Worm (Caenorhabditis elegans) whole organism, L1 larva: Measurements from ENCODE around the gene ceh-32.

Experiments
- C16A3.4 ChIP-seq: fragments of 150-350 bp; optimal IDR thresholded peaks from 2 replicates; lab custom pipeline; 2014; ENCODE audit warnings: missing biosample characterization, missing genetic modification characterization
- C34B4.2 ChIP-seq: sonication (generic microtip); optimal IDR thresholded peaks from 2 replicates; lab custom pipeline; 2017; ENCODE audit warnings: mild to moderate bottlenecking, missing genetic modification characterization, missing compliant biosample characterization
- F16B12.6 ChIP-seq: fragments of 150-350 bp; optimal IDR thresholded peaks from 2 replicates; lab custom pipeline; 2014; ENCODE audit warnings: missing biosample characterization, missing genetic modification characterization
- aha-1 ChIP-seq: fragments of 150-350 bp; optimal IDR thresholded peaks from 2 replicates; lab custom pipeline; 2014; ENCODE audit warnings: missing biosample characterization, missing genetic modification characterization
- alr-1 ChIP-seq: fragments of 200-800 bp; sonication (Bioruptor generic); optimal IDR thresholded peaks from 2 replicates; lab custom pipeline; 2018; ENCODE audit warnings: borderline replicate concordance, mild to moderate bottlenecking, missing genetic modification characterization, missing compliant biosample characterization
- aly-2 ChIP-seq: fragments of 150-350 bp; optimal IDR thresholded peaks from 2 replicates; lab custom pipeline; 2014; ENCODE audit warnings: missing biosample characterization, missing genetic modification characterization
- blmp-1 ChIP-seq: fragments of 150-350 bp; optimal IDR thresholded peaks from 2 replicates; lab custom pipeline; 2014; ENCODE audit warnings: missing biosample characterization, missing genetic modification characterization
- ceh-88 ChIP-seq: fragments of 200-800 bp; sonication (Bioruptor generic); IDR thresholded peaks from 2 replicates; pipeline ENCODE4 v1.3.6; 2022; ENCODE audit warnings: missing genetic modification characterization, missing compliant biosample characterization
- ceh-90 ChIP-seq: sonication (generic microtip); optimal IDR thresholded peaks from 2 replicates; lab custom pipeline; 2016; ENCODE audit warnings: missing genetic modification characterization, missing compliant biosample characterization
- ces-1 ChIP-seq: fragments of 150-350 bp; optimal IDR thresholded peaks from 2 replicates; lab custom pipeline; 2014; ENCODE audit warnings: missing biosample characterization, missing genetic modification reagents, missing genetic modification characterization
- efl-1 ChIP-seq, 4 experiments: fragments of 150-350 bp; optimal IDR thresholded peaks in 3 of 4; peaks in 1 of 4; 1 replicate in 1 of 4; 2 replicates in 3 of 4; lab custom pipeline; 2014; ENCODE audit warnings: missing biosample characterization in 2 of 4, missing genetic modification characterization in 2 of 4, missing genetic modification reagents in 2 of 4
- efl-3 ChIP-seq: fragments of 200-800 bp; sonication (Bioruptor generic); optimal IDR thresholded peaks from 2 replicates; lab custom pipeline; 2018; ENCODE audit warnings: mild to moderate bottlenecking, missing genetic modification characterization, missing compliant biosample characterization
- egl-13 ChIP-seq: sonication (generic microtip); optimal IDR thresholded peaks from 2 replicates; lab custom pipeline; 2016; ENCODE audit warnings: missing genotype, missing genetic modification reagents, missing genetic modification characterization, missing compliant biosample characterization
- egl-27 ChIP-seq, 2 experiments: fragments of 150-350 bp in 1 of 2; sonication (generic microtip); optimal IDR thresholded peaks; 3 replicates each; lab custom pipeline; 2017 to 2018; ENCODE audit warnings: missing biosample characterization in 2 of 2, missing genetic modification characterization in 2 of 2, missing genetic modification reagents in 2 of 2
- elt-3 ChIP-seq, 6 experiments: fragments of 150-350 bp in 1 of 6; sonication (generic microtip); optimal IDR thresholded peaks; 2 replicates each; lab custom pipeline; 2017 to 2018; ENCODE audit warnings: missing biosample characterization in 6 of 6, missing genetic modification characterization in 6 of 6, inconsistent platforms in 1 of 6
- ets-5 ChIP-seq: fragments of 200-800 bp; sonication (Bioruptor generic); IDR thresholded peaks from 2 replicates; pipeline ENCODE4 v1.3.6; 2022; ENCODE audit warnings: missing genetic modification characterization, missing compliant biosample characterization
- fkh-4 ChIP-seq: sonication (generic microtip); optimal IDR thresholded peaks from 2 replicates; lab custom pipeline; 2016; ENCODE audit warnings: missing compliant biosample characterization, missing genetic modification characterization, borderline replicate concordance
- fkh-8 ChIP-seq: sonication (generic microtip); optimal IDR thresholded peaks from 2 replicates; lab custom pipeline; 2016; ENCODE audit warnings: mild to moderate bottlenecking, missing genetic modification characterization, missing compliant biosample characterization
- grh-1 ChIP-seq: fragments of 200-800 bp; sonication (Bioruptor generic); IDR thresholded peaks from 2 replicates; pipeline ENCODE4 v1.3.6; 2022; ENCODE audit warnings: missing genetic modification reagents, missing genetic modification characterization, missing compliant biosample characterization
- hlh-17 ChIP-seq: fragments of 200-800 bp; sonication (Bioruptor generic); optimal IDR thresholded peaks from 2 replicates; lab custom pipeline; 2018; ENCODE audit warnings: missing genetic modification characterization, mild to moderate bottlenecking, missing compliant biosample characterization, moderate library complexity, borderline replicate concordance
- hlh-4 ChIP-seq: sonication (generic microtip); optimal IDR thresholded peaks from 2 replicates; lab custom pipeline; 2016; ENCODE audit warnings: mild to moderate bottlenecking, missing genetic modification characterization, missing compliant biosample characterization
- lin-13 ChIP-seq: fragments of 150-350 bp; optimal IDR thresholded peaks from 2 replicates; lab custom pipeline; 2014; ENCODE audit warnings: missing biosample characterization, missing genetic modification reagents, missing genetic modification characterization
- lin-14 ChIP-seq: fragments of 200-800 bp; sonication (Bioruptor generic); optimal IDR thresholded peaks from 2 replicates; lab custom pipeline; 2018; ENCODE audit warnings: mild to moderate bottlenecking, missing genetic modification characterization, moderate library complexity, missing compliant biosample characterization
- lin-15B ChIP-seq: fragments of 150-350 bp; sonication (generic microtip); optimal IDR thresholded peaks from 3 replicates; lab custom pipeline; 2014; ENCODE audit warnings: missing biosample characterization, missing genetic modification characterization
- lir-3 ChIP-seq: sonication (generic microtip); optimal IDR thresholded peaks from 2 replicates; lab custom pipeline; 2016; ENCODE audit warnings: mild to moderate bottlenecking, missing genetic modification characterization, moderate library complexity, missing compliant biosample characterization; ENCODE audit not compliant: poor library complexity
- lsy-2 ChIP-seq, 2 experiments: fragments of 150-350 bp; optimal IDR thresholded peaks; 2 replicates each; lab custom pipeline; 2014; ENCODE audit warnings: missing biosample characterization in 2 of 2, missing genetic modification characterization in 2 of 2
- mdl-1 ChIP-seq, 2 experiments: fragments of 150-350 bp; optimal IDR thresholded peaks; 2 replicates each; lab custom pipeline; 2014 to 2017; ENCODE audit warnings: missing biosample characterization in 2 of 2, missing genetic modification characterization in 2 of 2, inconsistent platforms in 1 of 2
- mef-2 ChIP-seq: fragments of 150-350 bp; optimal IDR thresholded peaks from 2 replicates; lab custom pipeline; 2014; ENCODE audit warnings: missing biosample characterization, missing genetic modification characterization
- mep-1 ChIP-seq: fragments of 150-350 bp; optimal IDR thresholded peaks from 2 replicates; lab custom pipeline; 2014; ENCODE audit warnings: missing biosample characterization, missing genetic modification characterization
- nhr-19 ChIP-seq: fragments of 200-800 bp; sonication (Bioruptor generic); conservative IDR thresholded peaks from 2 replicates; pipeline ENCODE4 v1.3.6; 2022; ENCODE audit warnings: missing genetic modification characterization, missing compliant biosample characterization
- nhr-20 ChIP-seq: sonication (generic microtip); optimal IDR thresholded peaks from 2 replicates; lab custom pipeline; 2016; ENCODE audit warnings: mild to moderate bottlenecking, missing genetic modification characterization, missing compliant biosample characterization
- nhr-47 ChIP-seq: sonication (generic microtip); optimal IDR thresholded peaks from 2 replicates; lab custom pipeline; 2016; ENCODE audit warnings: mild to moderate bottlenecking, missing genetic modification characterization, moderate library complexity, missing compliant biosample characterization
- nhr-71 ChIP-seq: sonication (generic microtip); optimal IDR thresholded peaks from 2 replicates; lab custom pipeline; 2016; ENCODE audit warnings: mild to moderate bottlenecking, missing genetic modification characterization, moderate library complexity, missing compliant biosample characterization
- nhr-76 ChIP-seq: sonication (generic microtip); optimal IDR thresholded peaks from 2 replicates; lab custom pipeline; 2017; ENCODE audit warnings: missing biosample characterization, missing genetic modification characterization
- nhr-77 ChIP-seq: fragments of 150-350 bp; optimal IDR thresholded peaks from 2 replicates; lab custom pipeline; 2014; ENCODE audit warnings: missing biosample characterization, missing genetic modification characterization
- nhr-85 ChIP-seq: sonication (generic microtip); peaks from one replicate; lab custom pipeline; 2016; ENCODE audit warnings: missing genetic modification characterization, inconsistent platforms, missing compliant biosample characterization
- pag-3 ChIP-seq: sonication (generic microtip); optimal IDR thresholded peaks from 2 replicates; lab custom pipeline; 2017; ENCODE audit warnings: missing genetic modification characterization, mild to moderate bottlenecking, missing compliant biosample characterization, antibody characterized with exemption, borderline replicate concordance; ENCODE audit not compliant: insufficient read depth
- pax-3 ChIP-seq: fragments of 200-800 bp; sonication (Bioruptor generic); optimal IDR thresholded peaks from 2 replicates; lab custom pipeline; 2018; ENCODE audit warnings: mild to moderate bottlenecking, missing genetic modification characterization, moderate library complexity, missing compliant biosample characterization
- pqm-1 ChIP-seq: sonication (generic microtip); optimal IDR thresholded peaks from 3 replicates; lab custom pipeline; 2017; ENCODE audit warnings: missing biosample characterization, missing genetic modification characterization
- skn-1 ChIP-seq: fragments of 150-350 bp; optimal IDR thresholded peaks from 2 replicates; lab custom pipeline; 2014; ENCODE audit warnings: missing biosample characterization, missing genetic modification characterization
- snpc-4 ChIP-seq: fragments of 150-350 bp; optimal IDR thresholded peaks from 2 replicates; lab custom pipeline; 2014; ENCODE audit warnings: missing biosample characterization, missing genetic modification characterization
- snu-23 ChIP-seq: sonication (generic microtip); optimal IDR thresholded peaks from 2 replicates; lab custom pipeline; 2016; ENCODE audit warnings: missing genetic modification characterization, missing compliant biosample characterization
- sptf-1 ChIP-seq: fragments of 150-350 bp; optimal IDR thresholded peaks from 2 replicates; lab custom pipeline; 2014; ENCODE audit warnings: missing biosample characterization, missing genetic modification characterization
- swsn-7 ChIP-seq: sonication (generic microtip); optimal IDR thresholded peaks from 2 replicates; lab custom pipeline; 2016; ENCODE audit warnings: missing genetic modification characterization, missing compliant biosample characterization
- tbx-2 ChIP-seq: sonication (generic microtip); optimal IDR thresholded peaks from 2 replicates; lab custom pipeline; 2016; ENCODE audit warnings: missing genetic modification characterization, missing compliant biosample characterization
- unc-98 ChIP-seq: fragments of 200-800 bp; sonication (Bioruptor generic); IDR thresholded peaks from 2 replicates; pipeline ENCODE4 v1.3.6; 2022; ENCODE audit warnings: missing genetic modification characterization, missing compliant biosample characterization
- vab-15 ChIP-seq: sonication (generic microtip); optimal IDR thresholded peaks from 2 replicates; lab custom pipeline; 2017; ENCODE audit warnings: missing genotype, mild to moderate bottlenecking, missing genetic modification characterization, missing compliant biosample characterization
- xbp-1 ChIP-seq: sonication (generic microtip); optimal IDR thresholded peaks from 2 replicates; lab custom pipeline; 2016; ENCODE audit warnings: missing genetic modification characterization, missing compliant biosample characterization

The ceh-32 gene

ce11 chrV:11682858-11683257, 22.3 kb downstream of the ceh-32 start:
- TF ChIP-seq lin-13 (GFP tag; lab: Kevin White, UChicago), result no peak
- TF ChIP-seq efl-1 (optimal IDR thresholded peaks at IDR 0.05; lab: Kevin White, UChicago), result no peak
- peak in 1 of 2 experiments; percentile 58 for TF ChIP-seq efl-1 (GFP tag; optimal IDR thresholded peaks at IDR 0.05 in 1 of 2; lab: Kevin White, UChicago)
- TF ChIP-seq blmp-1, result peak; percentile 58
- TF ChIP-seq ets-5 (GFP tag; lab: Robert Waterston, UW), result no peak
- TF ChIP-seq grh-1 (GFP tag; lab: Robert Waterston, UW), result peak; percentile 69
- no peak for TF ChIP-seq alr-1 (tag; lab: Kevin White, UChicago)
- TF ChIP-seq lin-14 (GFP tag; lab: Kevin White, UChicago), result peak; percentile 45
- TF ChIP-seq C34B4.2 (tag; lab: Kevin White, UChicago), result no peak
- peak in 1 of 2 experiments; percentile 3 for TF ChIP-seq lsy-2 (tag; optimal IDR thresholded peaks at IDR 0.05; lab: Kevin White, UChicago)
- peak in 4 of 6 experiments; percentile 20 to 93 (median 28) for TF ChIP-seq elt-3 (tag; optimal IDR thresholded peaks at IDR 0.05; lab: Kevin White, UChicago)
- peak; percentile 67 for TF ChIP-seq nhr-85 (tag; lab: Kevin White, UChicago)
- no peak for TF ChIP-seq hlh-4 (tag; lab: Kevin White, UChicago)
- no peak for TF ChIP-seq mef-2 (tag; lab: Kevin White, UChicago)
- no peak for TF ChIP-seq skn-1
- no peak for TF ChIP-seq pqm-1 (tag; lab: Kevin White, UChicago)
- no peak for TF ChIP-seq egl-27 (tag; optimal IDR thresholded peaks at IDR 0.05; lab: Kevin White, UChicago)
- TF ChIP-seq mdl-1 (tag; optimal IDR thresholded peaks at IDR 0.05; lab: Kevin White, UChicago), result no peak
- no peak for TF ChIP-seq efl-3
- no peak for TF ChIP-seq F16B12.6 (tag; lab: Kevin White, UChicago)
- TF ChIP-seq mep-1 (tag; lab: Kevin White, UChicago), result no peak
- no peak for TF ChIP-seq xbp-1 (tag; lab: Kevin White, UChicago)
- no peak for TF ChIP-seq ceh-88 (GFP tag; lab: Robert Waterston, UW)
- TF ChIP-seq nhr-19 (GFP tag; lab: Robert Waterston, UW), result no peak

- TF ChIP-seq mdl-1 (tag; optimal IDR thresholded peaks at IDR 0.05; lab: Kevin White, UChicago) (no peak), nhr-19 (GFP tag; lab: Robert Waterston, UW) (no peak), fkh-8 (no peak), lsy-2 (tag; optimal IDR thresholded peaks at IDR 0.05; lab: Kevin White, UChicago) (no peak), C16A3.4 (no peak), ets-5 (GFP tag; lab: Robert Waterston, UW) (no peak), vab-15 (no peak), ceh-88 (GFP tag; lab: Robert Waterston, UW) (no peak), nhr-77 (tag; lab: Kevin White, UChicago) (no peak), lin-14 (GFP tag; lab: Kevin White, UChicago) (peak; percentile 35), snpc-4 (tag; lab: Kevin White, UChicago) (no peak), nhr-76 (tag; lab: Kevin White, UChicago) (no peak), pax-3 (no peak), lir-3 (no peak), nhr-20 (tag; lab: Kevin White, UChicago) (peak; percentile 28), nhr-47 (no peak), hlh-17 (GFP tag; lab: Kevin White, UChicago) (no peak), unc-98 (GFP tag; lab: Robert Waterston, UW) (no peak), nhr-85 (tag; lab: Kevin White, UChicago) (peak; percentile 73), blmp-1 (peak; percentile 97), sptf-1 (tag; lab: Kevin White, UChicago) (no peak), fkh-4 (tag; lab: Kevin White, UChicago) (no peak), snu-23 (GFP tag; lab: Kevin White, UChicago) (peak; percentile 17), efl-1 (optimal IDR thresholded peaks at IDR 0.05; lab: Kevin White, UChicago) (no peak), efl-1 (GFP tag; optimal IDR thresholded peaks at IDR 0.05 in 1 of 2; lab: Kevin White, UChicago) (no peak), elt-3 (tag; optimal IDR thresholded peaks at IDR 0.05; lab: Kevin White, UChicago) (peak in 3 of 6 experiments; percentile 22 to 49 (median 34)), aha-1 (no peak), egl-13 (tag; lab: Kevin White, UChicago) (no peak), swsn-7 (no peak), pag-3 (no peak), ceh-90 (tag; lab: Kevin White, UChicago) (no peak), ces-1 (no peak), aly-2 (tag; lab: Kevin White, UChicago) (no peak), tbx-2 (tag; lab: Kevin White, UChicago) (no peak), lin-15B (tag; lab: Kevin White, UChicago) (no peak), nhr-71 (peak; percentile 5)
Measured at ce11 chrV:11680519-11681203, 24.5 kb downstream of the ceh-32 start.
